Fruit fly (Drosophila melanogaster) whole organism, embryonic: Measurements from ENCODE around the gene Or30a.

Experiments
- ATbp ChIP-seq: fragments of 200-800 bp; sonication (Bioruptor generic); optimal IDR thresholded peaks from 2 replicates; lab custom pipeline; 2017; ENCODE audit warnings: missing biosample characterization, mild to moderate bottlenecking, missing genetic modification characterization, missing genetic modification reagents
- Bgb ChIP-seq: fragments of 200-800 bp; sonication (Bioruptor generic); IDR thresholded peaks from 2 replicates; pipeline ENCODE4 v1.3.6; 2022; ENCODE audit warnings: missing biosample characterization, missing genetic modification characterization; ENCODE audit not compliant: partially characterized antibody
- CG10147 ChIP-seq: fragments of 200-800 bp; sonication (Bioruptor generic); optimal IDR thresholded peaks from 2 replicates; lab custom pipeline; 2019; ENCODE audit warnings: missing biosample characterization, mild to moderate bottlenecking, missing genetic modification characterization, moderate library complexity
- CG10366 ChIP-seq: fragments of 200-800 bp; sonication (Bioruptor generic); IDR thresholded peaks from 2 replicates; pipeline ENCODE4 v1.3.6; 2022; ENCODE audit warnings: missing biosample characterization, missing genetic modification characterization
- CG14050 ChIP-seq: fragments of 200-800 bp; sonication (Bioruptor generic); IDR thresholded peaks from 3 replicates; pipeline ENCODE4 v1.3.6; 2022; ENCODE audit warnings: missing biosample characterization, missing genetic modification characterization
- CG15011 ChIP-seq: fragments of 200-800 bp; sonication (Bioruptor generic); optimal IDR thresholded peaks from 3 replicates; lab custom pipeline; 2018; ENCODE audit warnings: missing biosample characterization, mild to moderate bottlenecking, missing genetic modification characterization
- CG15514 ChIP-seq: fragments of 200-800 bp; sonication (Bioruptor generic); optimal IDR thresholded peaks from 3 replicates; lab custom pipeline; 2017; ENCODE audit warnings: missing biosample characterization, missing genetic modification characterization, mild to moderate bottlenecking, moderate library complexity, missing genetic modification reagents
- CG16813 ChIP-seq: fragments of 200-800 bp; sonication (Bioruptor generic); IDR thresholded peaks from 3 replicates; pipeline ENCODE4 v1.3.6; 2022; ENCODE audit warnings: missing biosample characterization, missing genetic modification characterization; ENCODE audit not compliant: partially characterized antibody
- CG18599 ChIP-seq: fragments of 200-800 bp; sonication (Bioruptor generic); optimal IDR thresholded peaks from 3 replicates; lab custom pipeline; 2017; ENCODE audit warnings: missing biosample characterization, missing genetic modification characterization, mild to moderate bottlenecking, moderate library complexity, missing genetic modification reagents
- CG2129 ChIP-seq: fragments of 200-800 bp; sonication (Bioruptor generic); IDR thresholded peaks from 2 replicates; pipeline ENCODE4 v1.3.6; 2022; ENCODE audit warnings: missing biosample characterization, missing genetic modification characterization; ENCODE audit not compliant: partially characterized antibody
- CG2202 ChIP-seq: fragments of 200-800 bp; sonication (Bioruptor generic); optimal IDR thresholded peaks from 2 replicates; lab custom pipeline; 2018; ENCODE audit warnings: missing biosample characterization, mild to moderate bottlenecking, missing genetic modification characterization
- CG30403 ChIP-seq: fragments of 200-800 bp; sonication (Bioruptor generic); optimal IDR thresholded peaks from 3 replicates; lab custom pipeline; 2016; ENCODE audit warnings: missing biosample characterization, missing genetic modification characterization
- CG42726 ChIP-seq: fragments of 200-800 bp; sonication (Bioruptor generic); IDR thresholded peaks from 2 replicates; pipeline ENCODE4 v1.3.6; 2022; ENCODE audit warnings: missing biosample characterization, missing genetic modification characterization; ENCODE audit not compliant: partially characterized antibody
- CG4328 ChIP-seq: fragments of 200-800 bp; sonication (Bioruptor generic); optimal IDR thresholded peaks from 3 replicates; lab custom pipeline; 2017; ENCODE audit warnings: missing biosample characterization, missing genetic modification reagents, missing genetic modification characterization
- CG4707 ChIP-seq: fragments of 200-800 bp; sonication (Bioruptor generic); optimal IDR thresholded peaks from 2 replicates; lab custom pipeline; 2018; ENCODE audit warnings: missing biosample characterization, mild to moderate bottlenecking, missing genetic modification characterization, moderate library complexity
- CG6654 ChIP-seq: fragments of 200-800 bp; sonication (Bioruptor generic); optimal IDR thresholded peaks from 2 replicates; lab custom pipeline; 2017; ENCODE audit warnings: missing biosample characterization, mild to moderate bottlenecking, missing genetic modification characterization
- CG7963 ChIP-seq: fragments of 200-800 bp; sonication (Bioruptor generic); IDR thresholded peaks from 3 replicates; pipeline ENCODE4 v1.3.6; 2022; ENCODE audit warnings: missing biosample characterization, missing genetic modification characterization; ENCODE audit not compliant: partially characterized antibody
- CG7987 ChIP-seq: fragments of 200-800 bp; sonication (Bioruptor generic); optimal IDR thresholded peaks from 2 replicates; lab custom pipeline; 2018; ENCODE audit warnings: missing biosample characterization, mild to moderate bottlenecking, missing genetic modification characterization, moderate library complexity
- CoRest ChIP-seq: fragments of 200-800 bp; sonication (Bioruptor generic); optimal IDR thresholded peaks from 3 replicates; lab custom pipeline; 2018; ENCODE audit warnings: missing biosample characterization, mild to moderate bottlenecking, missing genetic modification characterization, moderate library complexity
- Doc2 ChIP-seq: fragments of 200-800 bp; sonication (Bioruptor generic); IDR thresholded peaks from 2 replicates; pipeline ENCODE4 v1.3.6; 2022; ENCODE audit warnings: missing biosample characterization, missing genetic modification characterization
- Dp ChIP-seq: fragments of 200-800 bp; sonication (Bioruptor generic); optimal IDR thresholded peaks from 2 replicates; lab custom pipeline; 2018; ENCODE audit warnings: missing biosample characterization, mild to moderate bottlenecking, missing genetic modification characterization, moderate library complexity
- Fer1 ChIP-seq: fragments of 200-800 bp; sonication (Bioruptor generic); optimal IDR thresholded peaks from 2 replicates; lab custom pipeline; 2017; ENCODE audit warnings: missing biosample characterization, mild to moderate bottlenecking, missing genetic modification characterization
- Hey ChIP-seq: fragments of 200-800 bp; sonication (Bioruptor generic); optimal IDR thresholded peaks from 3 replicates; lab custom pipeline; 2018; ENCODE audit warnings: missing biosample characterization, mild to moderate bottlenecking, missing genetic modification characterization
- Jarid2 ChIP-seq: fragments of 200-800 bp; sonication (Bioruptor generic); optimal IDR thresholded peaks from 3 replicates; lab custom pipeline; 2017; ENCODE audit warnings: mild to moderate bottlenecking, missing biosample characterization, missing genetic modification reagents, missing genetic modification characterization
- NfI ChIP-seq: fragments of 200-800 bp; sonication (Bioruptor generic); optimal IDR thresholded peaks from 3 replicates; lab custom pipeline; 2018; ENCODE audit warnings: missing biosample characterization, mild to moderate bottlenecking, missing genetic modification characterization, moderate library complexity
- PHDP ChIP-seq: fragments of 200-800 bp; sonication (Bioruptor generic); optimal IDR thresholded peaks from 3 replicates; lab custom pipeline; 2018; ENCODE audit warnings: missing biosample characterization, mild to moderate bottlenecking, missing genetic modification characterization, moderate library complexity
- Sox102F ChIP-seq: fragments of 200-800 bp; sonication (Bioruptor generic); optimal IDR thresholded peaks from 2 replicates; lab custom pipeline; 2018; ENCODE audit warnings: missing biosample characterization, mild to moderate bottlenecking, missing genetic modification characterization, moderate library complexity
- Vsx1 ChIP-seq: fragments of 200-800 bp; sonication (Bioruptor generic); optimal IDR thresholded peaks from 2 replicates; lab custom pipeline; 2017; ENCODE audit warnings: missing biosample characterization, mild to moderate bottlenecking, missing genetic modification characterization, missing genetic modification reagents
- Xrp1 ChIP-seq: fragments of 200-800 bp; sonication (Bioruptor generic); IDR thresholded peaks from 2 replicates; pipeline ENCODE4 v1.3.6; 2022; ENCODE audit warnings: missing biosample characterization, missing genetic modification characterization
- amos ChIP-seq: fragments of 200-800 bp; sonication (Bioruptor generic); IDR thresholded peaks from 2 replicates; pipeline ENCODE4 v1.3.6; 2022; ENCODE audit warnings: missing biosample characterization, missing genetic modification characterization; ENCODE audit not compliant: partially characterized antibody
- ash1 ChIP-seq: fragments of 200-800 bp; sonication (Bioruptor generic); optimal IDR thresholded peaks from 2 replicates; lab custom pipeline; 2018; ENCODE audit warnings: missing biosample characterization, mild to moderate bottlenecking, missing genetic modification characterization
- ci ChIP-seq: fragments of 200-800 bp; sonication (Bioruptor generic); IDR thresholded peaks from 3 replicates; pipeline ENCODE4 v1.3.6; 2022; ENCODE audit warnings: missing biosample characterization, missing genetic modification characterization
- crp ChIP-seq, 2 experiments: fragments of 200-800 bp; sonication (Bioruptor generic); optimal IDR thresholded peaks; 2 replicates in 1 of 2; 3 replicates in 1 of 2; lab custom pipeline; 2017; ENCODE audit warnings: missing biosample characterization in 2 of 2, missing genetic modification characterization in 2 of 2, mild to moderate bottlenecking in 1 of 2, moderate library complexity in 1 of 2
- da ChIP-seq: fragments of 200-800 bp; sonication (Bioruptor generic); optimal IDR thresholded peaks from 2 replicates; lab custom pipeline; 2016; ENCODE audit warnings: missing biosample characterization, missing genetic modification characterization
- ewg ChIP-seq: fragments of 200-800 bp; sonication (Bioruptor generic); optimal IDR thresholded peaks from 3 replicates; lab custom pipeline; 2017; ENCODE audit warnings: mild to moderate bottlenecking, missing biosample characterization, missing genetic modification reagents, missing genetic modification characterization
- grau ChIP-seq: fragments of 200-800 bp; optimal IDR thresholded peaks from 3 replicates; lab custom pipeline; 2019; ENCODE audit warnings: missing biosample characterization, mild to moderate bottlenecking, missing genetic modification characterization, moderate library complexity
- kay ChIP-seq: fragments of 200-800 bp; sonication (Bioruptor generic); optimal IDR thresholded peaks from 2 replicates; lab custom pipeline; 2016; ENCODE audit warnings: missing biosample characterization, missing genetic modification characterization
- peb ChIP-seq: fragments of 200-800 bp; sonication (Bioruptor generic); IDR thresholded peaks from 2 replicates; pipeline ENCODE4 v1.3.6; 2022; ENCODE audit warnings: missing biosample characterization, missing genetic modification characterization
- phol ChIP-seq: fragments of 200-800 bp; sonication (Bioruptor generic); optimal IDR thresholded peaks from 3 replicates; lab custom pipeline; 2018; ENCODE audit warnings: missing biosample characterization, mild to moderate bottlenecking, missing genetic modification characterization, moderate library complexity
- pita ChIP-seq: fragments of 200-800 bp; sonication (Bioruptor generic); optimal IDR thresholded peaks from 2 replicates; lab custom pipeline; 2017; ENCODE audit warnings: missing biosample characterization, mild to moderate bottlenecking, missing genetic modification characterization
- slbo ChIP-seq: fragments of 200-800 bp; sonication (Bioruptor generic); IDR thresholded peaks from 2 replicates; pipeline ENCODE4 v1.3.6; 2022; ENCODE audit warnings: missing biosample characterization, missing genetic modification characterization
- sug ChIP-seq: fragments of 200-800 bp; optimal IDR thresholded peaks from 2 replicates; lab custom pipeline; 2019; ENCODE audit warnings: missing biosample characterization, mild to moderate bottlenecking, missing genetic modification characterization, moderate library complexity
- unc-4 ChIP-seq: fragments of 200-800 bp; sonication (Bioruptor generic); IDR thresholded peaks from 2 replicates; pipeline ENCODE4 v1.3.6; 2022; ENCODE audit warnings: missing biosample characterization, missing genetic modification characterization; ENCODE audit not compliant: partially characterized antibody
- unpg ChIP-seq: fragments of 200-800 bp; sonication (Bioruptor generic); optimal IDR thresholded peaks from 3 replicates; lab custom pipeline; 2018; ENCODE audit warnings: missing biosample characterization, mild to moderate bottlenecking, missing genetic modification characterization, moderate library complexity
- vnd ChIP-seq: fragments of 200-800 bp; sonication (Bioruptor generic); IDR thresholded peaks from 3 replicates; pipeline ENCODE4 v1.3.6; 2022; ENCODE audit warnings: missing biosample characterization, missing genetic modification characterization; ENCODE audit not compliant: partially characterized antibody
- vvl ChIP-seq: fragments of 200-800 bp; sonication (Bioruptor generic); IDR thresholded peaks from 2 replicates; pipeline ENCODE4 v1.3.6; 2022; ENCODE audit warnings: missing biosample characterization, missing genetic modification characterization
- wor ChIP-seq: fragments of 200-800 bp; sonication (Bioruptor generic); IDR thresholded peaks from 2 replicates; pipeline ENCODE4 v1.3.6; 2022; ENCODE audit warnings: missing biosample characterization, missing genetic modification characterization
- zen ChIP-seq: fragments of 200-800 bp; sonication (Bioruptor generic); optimal IDR thresholded peaks from 3 replicates; lab custom pipeline; 2018; ENCODE audit warnings: missing biosample characterization, mild to moderate bottlenecking, missing genetic modification characterization, moderate library complexity

Gene Or30a

dm6 chr2L:9158341-9158740 lies 46.7 kb downstream of the Or30a start (continued):
- TF ChIP-seq CG4328 (GFP tag; lab: Kevin White, UChicago), result no peak
- TF ChIP-seq CG10147 (GFP tag; lab: Kevin White, UChicago), result no peak
- no peak for TF ChIP-seq CG10366 (GFP tag; lab: Robert Waterston, UW)
- no peak for TF ChIP-seq Sox102F (GFP tag; lab: Kevin White, UChicago)
- peak; percentile 29; the same call in 1 of the 2 replicates for TF ChIP-seq amos (GFP tag; lab: Robert Waterston, UW)
- TF ChIP-seq PHDP (tag; lab: Kevin White, UChicago), result no peak
- no peak for TF ChIP-seq CG2202 (tag; lab: Kevin White, UChicago)
- TF ChIP-seq CG4707 (GFP tag; lab: Kevin White, UChicago), result peak; percentile 14
- peak; percentile 77 for TF ChIP-seq kay (GFP tag; lab: Kevin White, UChicago)
- TF ChIP-seq unc-4 (GFP tag; lab: Robert Waterston, UW), result no peak
- TF ChIP-seq ci, result peak; percentile 57; the same call in 1 of the 3 replicates
- TF ChIP-seq ewg, result no peak
- no peak for TF ChIP-seq CG15011 (GFP tag; lab: Kevin White, UChicago)
- TF ChIP-seq CoRest (tag; lab: Kevin White, UChicago), result peak; percentile 22
- no peak for TF ChIP-seq da (GFP tag; lab: Kevin White, UChicago)
- TF ChIP-seq Doc2 (GFP tag; lab: Robert Waterston, UW), result no peak
- TF ChIP-seq CG7987 (GFP tag; lab: Kevin White, UChicago), result peak; percentile 31
- 0 out of 3 replicates have a peak, but pooled peaks have one; percentile 37 for TF ChIP-seq CG16813 (GFP tag; lab: Robert Waterston, UW)
- TF ChIP-seq CG30403 (GFP tag; lab: Kevin White, UChicago), result no peak
- peak; percentile 52; the same call in 1 of the 2 replicates for TF ChIP-seq Bgb (GFP tag; lab: Robert Waterston, UW)
- peak; percentile 69 for TF ChIP-seq zen (tag; lab: Kevin White, UChicago)
- TF ChIP-seq CG18599 (GFP tag; lab: Kevin White, UChicago), result no peak
- TF ChIP-seq CG42726 (GFP tag; lab: Robert Waterston, UW), result 0 out of 2 replicates have a peak, but pooled peaks have one; percentile 23
- no peak; the same call in 1 of the 2 replicates for TF ChIP-seq Xrp1 (GFP tag; lab: Robert Waterston, UW)
- peak; percentile 21 for TF ChIP-seq ash1 (GFP tag; lab: Kevin White, UChicago)
- no peak for TF ChIP-seq Hey (tag; lab: Kevin White, UChicago)
- peak; percentile 16 for TF ChIP-seq grau (tag; lab: Kevin White, UChicago)
- no peak for TF ChIP-seq slbo (GFP tag; lab: Robert Waterston, UW)
- peak; percentile 31 for TF ChIP-seq sug (tag; lab: Kevin White, UChicago)
- peak; percentile 76 for TF ChIP-seq vvl (GFP tag; lab: Robert Waterston, UW)
- TF ChIP-seq unpg (GFP tag; lab: Kevin White, UChicago), result peak; percentile 3
- peak; percentile 17 for TF ChIP-seq Jarid2 (GFP tag; lab: Kevin White, UChicago)
- peak; percentile 23 for TF ChIP-seq NfI (GFP tag; lab: Kevin White, UChicago)
- no peak for TF ChIP-seq vnd (GFP tag; lab: Robert Waterston, UW)
- peak; percentile 1 for TF ChIP-seq Vsx1 (GFP tag; lab: Kevin White, UChicago)
- no peak for TF ChIP-seq Fer1
- TF ChIP-seq CG2129 (GFP tag; lab: Robert Waterston, UW), result no peak
- TF ChIP-seq CG6654 (GFP tag; lab: Kevin White, UChicago), result no peak
- peak; percentile 61 for TF ChIP-seq CG15514 (GFP tag; lab: Kevin White, UChicago)
- TF ChIP-seq peb, result no peak
- 0 out of 3 replicates have a peak, but pooled peaks have one; percentile 14 for TF ChIP-seq CG14050 (GFP tag; lab: Robert Waterston, UW)
- TF ChIP-seq ATbp (GFP tag; lab: Kevin White, UChicago), result no peak
- TF ChIP-seq phol (tag; lab: Kevin White, UChicago), result peak; percentile 29
- TF ChIP-seq wor, result no peak
- peak; percentile 59 for TF ChIP-seq pita (GFP tag; lab: Kevin White, UChicago)
- TF ChIP-seq Dp (GFP tag; lab: Kevin White, UChicago), result no peak
- no peak for TF ChIP-seq CG7963 (GFP tag; lab: Robert Waterston, UW)
- peak in 1 of 2 experiments; percentile 11 for TF ChIP-seq crp (GFP tag; optimal IDR thresholded peaks at IDR 0.05; lab: Kevin White, UChicago)
